Fruit fly (Drosophila melanogaster) whole organism, prepupa: ENCODE results near the gene CG4629.

Experiments used
- CG3032 ChIP-seq: fragments of 200-800 bp; optimal IDR thresholded peaks from 2 replicates; lab custom pipeline; 2019; ENCODE audit warnings: missing biosample characterization, mild to moderate bottlenecking, missing genetic modification characterization, moderate library complexity
- CG32006 ChIP-seq: fragments of 200-800 bp; sonication (Bioruptor generic); optimal IDR thresholded peaks from 3 replicates; lab custom pipeline; 2017; ENCODE audit warnings: missing biosample characterization, mild to moderate bottlenecking, missing genetic modification characterization
- CG4318 ChIP-seq: fragments of 200-800 bp; sonication (Bioruptor generic); optimal IDR thresholded peaks from 3 replicates; lab custom pipeline; 2017; ENCODE audit warnings: missing biosample characterization, mild to moderate bottlenecking, missing genetic modification characterization
- CG6854 ChIP-seq: fragments of 200-800 bp; sonication (Bioruptor generic); optimal IDR thresholded peaks from 2 replicates; lab custom pipeline; 2017; ENCODE audit warnings: missing biosample characterization, mild to moderate bottlenecking, missing genetic modification characterization
- CG7368 ChIP-seq: fragments of 200-800 bp; sonication (Bioruptor generic); optimal IDR thresholded peaks from 3 replicates; lab custom pipeline; 2016; ENCODE audit warnings: missing biosample characterization, missing genetic modification characterization
- Ets21C ChIP-seq: fragments of 200-800 bp; sonication (Bioruptor generic); optimal IDR thresholded peaks from 3 replicates; lab custom pipeline; 2016; ENCODE audit warnings: missing biosample characterization, missing genetic modification characterization
- OdsH ChIP-seq: fragments of 200-800 bp; sonication (Bioruptor generic); optimal IDR thresholded peaks from 3 replicates; lab custom pipeline; 2016; ENCODE audit warnings: missing biosample characterization, missing genetic modification characterization
- Sox102F ChIP-seq: fragments of 200-800 bp; sonication (Bioruptor generic); optimal IDR thresholded peaks from 2 replicates; lab custom pipeline; 2016; ENCODE audit warnings: missing biosample characterization, mild to moderate bottlenecking, missing genetic modification characterization
- fd85E ChIP-seq: fragments of 200-800 bp; sonication (Bioruptor generic); optimal IDR thresholded peaks from 3 replicates; lab custom pipeline; 2016; ENCODE audit warnings: missing biosample characterization, missing genetic modification characterization
- lz ChIP-seq: fragments of 200-800 bp; sonication (Bioruptor generic); optimal IDR thresholded peaks from 3 replicates; lab custom pipeline; 2016; ENCODE audit warnings: missing biosample characterization, missing genetic modification characterization

dm6 chr2L:1126527-1126926 lies 24.2 kb upstream of the CG4629 start:
- no peak for TF ChIP-seq fd85E
- no peak for TF ChIP-seq CG3032 (tag; lab: Kevin White, UChicago)
- TF ChIP-seq CG7368 (GFP tag; lab: Kevin White, UChicago), result no peak
- no peak for TF ChIP-seq CG4318
- no peak for TF ChIP-seq lz
- no peak for TF ChIP-seq Ets21C (GFP tag; lab: Kevin White, UChicago)
- TF ChIP-seq CG6854 (GFP tag; lab: Kevin White, UChicago), result no peak
- no peak for TF ChIP-seq Sox102F (GFP tag; lab: Kevin White, UChicago)
- TF ChIP-seq OdsH (GFP tag; lab: Kevin White, UChicago), result no peak
- TF ChIP-seq CG32006 (GFP tag; lab: Kevin White, UChicago), result no peak
